Fruit fly (Drosophila melanogaster) whole organism, embryonic: ENCODE measurements around the gene CG6168.

Experiments used
- ATbp ChIP-seq: fragments of 200-800 bp; sonication (Bioruptor generic); optimal IDR thresholded peaks from 2 replicates; lab custom pipeline; 2017; ENCODE audit warnings: missing biosample characterization, mild to moderate bottlenecking, missing genetic modification characterization, missing genetic modification reagents
- Ada2b ChIP-seq: fragments of 200-800 bp; sonication (Bioruptor generic); IDR thresholded peaks from 2 replicates; pipeline ENCODE4 v1.3.6; 2022; ENCODE audit warnings: missing biosample characterization, missing genetic modification characterization
- Atf6 ChIP-seq: fragments of 200-800 bp; sonication (Bioruptor generic); IDR thresholded peaks from 2 replicates; pipeline ENCODE4 v1.3.6; 2022; ENCODE audit warnings: missing biosample characterization, missing genetic modification characterization
- Bteb2 ChIP-seq: fragments of 200-800 bp; sonication (Bioruptor generic); optimal IDR thresholded peaks from 2 replicates; lab custom pipeline; 2016; ENCODE audit warnings: missing biosample characterization, missing genetic modification characterization
- CG10543 ChIP-seq: fragments of 200-800 bp; sonication (Bioruptor generic); optimal IDR thresholded peaks from 3 replicates; lab custom pipeline; 2017; ENCODE audit warnings: missing biosample characterization, mild to moderate bottlenecking, missing genetic modification characterization, moderate library complexity
- CG11456 ChIP-seq: fragments of 200-800 bp; sonication (Bioruptor generic); IDR thresholded peaks from 3 replicates; pipeline ENCODE4 v1.3.6; 2022; ENCODE audit warnings: missing biosample characterization, missing genetic modification characterization
- CG11504 ChIP-seq: fragments of 200-800 bp; sonication (Bioruptor generic); optimal IDR thresholded peaks from 3 replicates; lab custom pipeline; 2019; ENCODE audit warnings: missing biosample characterization, mild to moderate bottlenecking, missing genetic modification characterization, moderate library complexity
- CG13123 ChIP-seq: fragments of 200-800 bp; sonication (Bioruptor generic); optimal IDR thresholded peaks from 2 replicates; lab custom pipeline; 2016; ENCODE audit warnings: missing biosample characterization, missing genetic modification characterization
- CG13424 ChIP-seq: fragments of 200-800 bp; sonication (Bioruptor generic); optimal IDR thresholded peaks from 2 replicates; lab custom pipeline; 2019; ENCODE audit warnings: missing biosample characterization, mild to moderate bottlenecking, missing genetic modification characterization, moderate library complexity
- CG1603 ChIP-seq: fragments of 200-800 bp; sonication (Bioruptor generic); optimal IDR thresholded peaks from 2 replicates; lab custom pipeline; 2019; ENCODE audit warnings: missing biosample characterization, mild to moderate bottlenecking, missing genetic modification characterization, moderate library complexity
- CG1792 ChIP-seq: fragments of 200-800 bp; sonication (Bioruptor generic); optimal IDR thresholded peaks from 2 replicates; lab custom pipeline; 2016; ENCODE audit warnings: missing biosample characterization, missing genetic modification characterization
- CG18599 ChIP-seq: fragments of 200-800 bp; sonication (Bioruptor generic); optimal IDR thresholded peaks from 3 replicates; lab custom pipeline; 2017; ENCODE audit warnings: missing biosample characterization, missing genetic modification characterization, mild to moderate bottlenecking, moderate library complexity, missing genetic modification reagents
- CG2889 ChIP-seq: fragments of 200-800 bp; sonication (Bioruptor generic); IDR thresholded peaks from 3 replicates; pipeline ENCODE4 v1.3.6; 2022; ENCODE audit warnings: missing biosample characterization, missing genetic modification characterization
- CG32532 ChIP-seq: fragments of 200-800 bp; sonication (Bioruptor generic); IDR thresholded peaks from 2 replicates; pipeline ENCODE4 v1.3.6; 2022; ENCODE audit warnings: missing biosample characterization, missing genetic modification characterization
- CG34224 ChIP-seq: fragments of 200-800 bp; sonication (Bioruptor generic); IDR thresholded peaks from 3 replicates; pipeline ENCODE4 v1.3.6; 2022; ENCODE audit warnings: missing biosample characterization, missing genetic modification characterization; ENCODE audit not compliant: partially characterized antibody
- CG5245 ChIP-seq: fragments of 200-800 bp; sonication (Bioruptor generic); optimal IDR thresholded peaks from 3 replicates; lab custom pipeline; 2016; ENCODE audit warnings: missing biosample characterization, missing genetic modification characterization
- CG5953 ChIP-seq: fragments of 200-800 bp; sonication (Bioruptor generic); IDR thresholded peaks from 2 replicates; pipeline ENCODE4 v1.3.6; 2022; ENCODE audit warnings: missing biosample characterization, missing genetic modification characterization
- CG6175 ChIP-seq: fragments of 200-800 bp; sonication (Bioruptor generic); IDR thresholded peaks from 3 replicates; pipeline ENCODE4 v1.3.6; 2022; ENCODE audit warnings: missing biosample characterization, missing genetic modification characterization
- CG6272 ChIP-seq: fragments of 200-800 bp; sonication (Bioruptor generic); IDR thresholded peaks from 2 replicates; pipeline ENCODE4 v1.3.6; 2022; ENCODE audit warnings: missing biosample characterization, missing genetic modification characterization
- CG7786 ChIP-seq: fragments of 200-800 bp; sonication (Bioruptor generic); optimal IDR thresholded peaks from 2 replicates; lab custom pipeline; 2016; ENCODE audit warnings: missing biosample characterization, missing genetic modification characterization
- CG8924 ChIP-seq: fragments of 200-800 bp; optimal IDR thresholded peaks from 3 replicates; lab custom pipeline; 2019; ENCODE audit warnings: missing biosample characterization, mild to moderate bottlenecking, missing genetic modification characterization, moderate library complexity
- Dek ChIP-seq: fragments of 200-800 bp; sonication (Bioruptor generic); optimal IDR thresholded peaks from 3 replicates; lab custom pipeline; 2019; ENCODE audit warnings: missing biosample characterization, mild to moderate bottlenecking, missing genetic modification characterization, moderate library complexity
- Dref ChIP-seq: fragments of 200-800 bp; sonication (Bioruptor generic); IDR thresholded peaks from 2 replicates; pipeline ENCODE4 v1.3.6; 2022; ENCODE audit warnings: missing biosample characterization, missing genetic modification characterization
- Drgx ChIP-seq: fragments of 200-800 bp; sonication (Bioruptor generic); IDR thresholded peaks from 2 replicates; pipeline ENCODE4 v1.3.6; 2022; ENCODE audit warnings: missing biosample characterization, missing genetic modification characterization
- Elba2 ChIP-seq: fragments of 200-800 bp; sonication (Bioruptor generic); optimal IDR thresholded peaks from 3 replicates; lab custom pipeline; 2016; ENCODE audit warnings: missing biosample characterization, missing genetic modification characterization
- Hey ChIP-seq: fragments of 200-800 bp; sonication (Bioruptor generic); optimal IDR thresholded peaks from 3 replicates; lab custom pipeline; 2018; ENCODE audit warnings: missing biosample characterization, mild to moderate bottlenecking, missing genetic modification characterization
- Hr3 ChIP-seq: fragments of 200-800 bp; sonication (Bioruptor generic); optimal IDR thresholded peaks from 3 replicates; lab custom pipeline; 2016; ENCODE audit warnings: missing biosample characterization, missing genetic modification characterization
- Meics ChIP-seq: fragments of 200-800 bp; sonication (Bioruptor generic); optimal IDR thresholded peaks from 2 replicates; lab custom pipeline; 2017; ENCODE audit warnings: missing biosample characterization, mild to moderate bottlenecking, missing genetic modification characterization
- Myb ChIP-seq: fragments of 200-800 bp; sonication (Bioruptor generic); optimal IDR thresholded peaks from 2 replicates; lab custom pipeline; 2016; ENCODE audit warnings: missing biosample characterization, missing genetic modification characterization
- Rfx ChIP-seq: fragments of 200-800 bp; sonication (Bioruptor generic); IDR thresholded peaks from 2 replicates; pipeline ENCODE4 v1.3.6; 2022; ENCODE audit warnings: missing biosample characterization, missing genetic modification characterization
- Six4 ChIP-seq: fragments of 200-800 bp; sonication (Bioruptor generic); optimal IDR thresholded peaks from 2 replicates; lab custom pipeline; 2016; ENCODE audit warnings: missing biosample characterization, missing genetic modification characterization
- Xbp1 ChIP-seq: fragments of 200-800 bp; sonication (Bioruptor generic); optimal IDR thresholded peaks from 3 replicates; lab custom pipeline; 2016; ENCODE audit warnings: missing biosample characterization, mild to moderate bottlenecking, missing genetic modification characterization
- abd-A ChIP-seq: fragments of 200-800 bp; sonication (Bioruptor generic); optimal IDR thresholded peaks from 3 replicates; lab custom pipeline; 2019; ENCODE audit warnings: missing biosample characterization, mild to moderate bottlenecking, missing genetic modification characterization, moderate library complexity
- crol ChIP-seq: fragments of 200-800 bp; sonication (Bioruptor generic); IDR thresholded peaks from 2 replicates; pipeline ENCODE4 v1.3.6; 2022; ENCODE audit warnings: missing biosample characterization, missing genetic modification characterization
- crp ChIP-seq, 2 experiments: fragments of 200-800 bp; sonication (Bioruptor generic); optimal IDR thresholded peaks; 2 replicates in 1 of 2; 3 replicates in 1 of 2; lab custom pipeline; 2017; ENCODE audit warnings: missing biosample characterization in 2 of 2, missing genetic modification characterization in 2 of 2, mild to moderate bottlenecking in 1 of 2, moderate library complexity in 1 of 2
- danr ChIP-seq: fragments of 200-800 bp; sonication (Bioruptor generic); IDR thresholded peaks from 2 replicates; pipeline ENCODE4 v1.3.6; 2022; ENCODE audit warnings: missing biosample characterization, missing genetic modification characterization
- disco-r ChIP-seq: fragments of 200-800 bp; sonication (Bioruptor generic); optimal IDR thresholded peaks from 2 replicates; lab custom pipeline; 2016; ENCODE audit warnings: missing biosample characterization, missing genetic modification characterization
- fd3F ChIP-seq: fragments of 200-800 bp; sonication (Bioruptor generic); optimal IDR thresholded peaks from 2 replicates; lab custom pipeline; 2018; ENCODE audit warnings: missing biosample characterization, mild to moderate bottlenecking, missing genetic modification characterization, moderate library complexity
- gem ChIP-seq: fragments of 200-800 bp; sonication (Bioruptor generic); optimal IDR thresholded peaks from 2 replicates; lab custom pipeline; 2019; ENCODE audit warnings: missing biosample characterization, mild to moderate bottlenecking, missing genetic modification characterization, moderate library complexity
- hbn ChIP-seq: fragments of 200-800 bp; sonication (Bioruptor generic); IDR thresholded peaks from 2 replicates; pipeline ENCODE4 v1.3.6; 2022; ENCODE audit warnings: missing biosample characterization, missing genetic modification characterization; ENCODE audit not compliant: partially characterized antibody
- mirr ChIP-seq: fragments of 200-800 bp; sonication (Bioruptor generic); optimal IDR thresholded peaks from 3 replicates; lab custom pipeline; 2018; ENCODE audit warnings: missing biosample characterization, mild to moderate bottlenecking, missing genetic modification characterization
- nerfin-1 ChIP-seq: fragments of 200-800 bp; sonication (Bioruptor generic); optimal IDR thresholded peaks from 3 replicates; lab custom pipeline; 2019; ENCODE audit warnings: missing biosample characterization, mild to moderate bottlenecking, missing genetic modification characterization, moderate library complexity
- pfk ChIP-seq: fragments of 200-800 bp; sonication (Bioruptor generic); optimal IDR thresholded peaks from 2 replicates; lab custom pipeline; 2018; ENCODE audit warnings: missing biosample characterization, mild to moderate bottlenecking, missing genetic modification characterization, moderate library complexity
- pum ChIP-seq: fragments of 200-800 bp; sonication (Bioruptor generic); optimal IDR thresholded peaks from 2 replicates; lab custom pipeline; 2016; ENCODE audit warnings: missing biosample characterization, missing genetic modification characterization
- rib ChIP-seq: fragments of 200-800 bp; sonication (Bioruptor generic); IDR thresholded peaks from 2 replicates; pipeline ENCODE4 v1.3.6; 2022; ENCODE audit warnings: missing biosample characterization, missing genetic modification characterization
- sim ChIP-seq: fragments of 200-800 bp; sonication (Bioruptor generic); IDR thresholded peaks from 2 replicates; pipeline ENCODE4 v1.3.6; 2022; ENCODE audit warnings: missing biosample characterization, missing genetic modification characterization
- slbo ChIP-seq: fragments of 200-800 bp; sonication (Bioruptor generic); IDR thresholded peaks from 2 replicates; pipeline ENCODE4 v1.3.6; 2022; ENCODE audit warnings: missing biosample characterization, missing genetic modification characterization
- ssp ChIP-seq: fragments of 200-800 bp; sonication (Bioruptor generic); IDR thresholded peaks from 2 replicates; pipeline ENCODE4 v1.3.6; 2022; ENCODE audit warnings: missing biosample characterization, missing genetic modification characterization
- unpg ChIP-seq: fragments of 200-800 bp; sonication (Bioruptor generic); optimal IDR thresholded peaks from 3 replicates; lab custom pipeline; 2018; ENCODE audit warnings: missing biosample characterization, mild to moderate bottlenecking, missing genetic modification characterization, moderate library complexity
- vvl ChIP-seq: fragments of 200-800 bp; sonication (Bioruptor generic); IDR thresholded peaks from 2 replicates; pipeline ENCODE4 v1.3.6; 2022; ENCODE audit warnings: missing biosample characterization, missing genetic modification characterization
- wdn ChIP-seq: fragments of 200-800 bp; sonication (Bioruptor generic); IDR thresholded peaks from 2 replicates; pipeline ENCODE4 v1.3.6; 2022; ENCODE audit warnings: missing biosample characterization, missing genetic modification characterization

The CG6168 gene

DNA sequence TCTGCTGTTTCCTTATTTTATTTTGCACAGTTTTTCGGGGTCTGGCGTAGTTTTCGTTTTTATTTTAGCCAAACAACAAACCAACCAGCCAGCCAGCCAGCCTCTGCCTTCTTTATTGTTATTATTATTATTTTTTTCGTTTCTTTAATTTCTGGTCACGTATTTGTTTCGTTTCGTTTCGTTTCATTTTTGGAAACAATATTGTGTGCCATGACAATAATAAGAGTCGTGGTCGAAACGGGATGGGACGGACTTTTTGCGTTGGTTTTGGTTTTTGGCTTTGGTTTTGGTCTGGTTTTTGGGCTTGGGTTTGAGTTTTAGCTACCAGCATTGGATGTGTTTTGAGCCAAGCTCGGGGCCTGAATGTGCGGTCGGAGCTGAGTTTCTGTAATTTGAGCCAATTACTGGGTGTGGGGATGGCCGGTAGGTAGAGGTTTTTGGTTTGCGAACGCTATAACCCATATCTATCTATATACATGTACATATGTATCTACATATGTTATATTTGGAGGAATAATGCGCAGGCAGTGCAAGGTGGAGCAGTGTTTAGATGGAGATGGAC lies 40.9 kb downstream of the CG6168 start (continued):
- no peak for TF ChIP-seq Hr3 (GFP tag; lab: Kevin White, UChicago)
- no peak for TF ChIP-seq CG7786 (GFP tag; lab: Kevin White, UChicago)
- peak; percentile 48 for TF ChIP-seq CG1603 (tag; lab: Kevin White, UChicago)
- TF ChIP-seq fd3F (GFP tag; lab: Kevin White, UChicago) = peak; percentile 18
- no peak for TF ChIP-seq Xbp1
- no peak for TF ChIP-seq slbo
- no peak for TF ChIP-seq CG5953
- TF ChIP-seq CG1792 = no peak
- peak; percentile 87 for TF ChIP-seq pfk (GFP tag; lab: Kevin White, UChicago)
- peak; percentile 11 for TF ChIP-seq CG11504
- TF ChIP-seq CG11456 (GFP tag; lab: Robert Waterston, UW) = no peak
- TF ChIP-seq wdn (GFP tag; lab: Robert Waterston, UW) = 0 out of 2 replicates have a peak, but pooled peaks have one; percentile 20
- no peak for TF ChIP-seq ATbp
- TF ChIP-seq CG6272 = no peak
- TF ChIP-seq nerfin-1 (tag; lab: Kevin White, UChicago) = no peak
- no peak for TF ChIP-seq Six4 (GFP tag; lab: Kevin White, UChicago)
- no peak for TF ChIP-seq sim (GFP tag; lab: Robert Waterston, UW)
- TF ChIP-seq Myb (GFP tag; lab: Kevin White, UChicago) = no peak
- TF ChIP-seq CG32532 = peak; percentile 36; the same call in 1 of the 2 replicates
- TF ChIP-seq Hey (tag; lab: Kevin White, UChicago) = no peak
- TF ChIP-seq CG2889 = no peak
- no peak for TF ChIP-seq Elba2 (GFP tag; lab: Kevin White, UChicago)
- TF ChIP-seq mirr = no peak
- no peak for TF ChIP-seq Dref
- peak; percentile 43 for TF ChIP-seq CG10543
- no peak for TF ChIP-seq hbn (GFP tag; lab: Robert Waterston, UW)
- no peak for TF ChIP-seq CG34224 (GFP tag; lab: Robert Waterston, UW)
- 0 out of 2 replicates have a peak, but pooled peaks have one; percentile 4 for TF ChIP-seq crol
- TF ChIP-seq disco-r = no peak
- 0 out of 2 replicates have a peak, but pooled peaks have one; percentile 40 for TF ChIP-seq rib (GFP tag; lab: Robert Waterston, UW)
- TF ChIP-seq danr = no peak
- no peak for TF ChIP-seq ssp (GFP tag; lab: Robert Waterston, UW)
- no peak for TF ChIP-seq vvl
- TF ChIP-seq gem = no peak
- peak; percentile 2 for TF ChIP-seq Meics
- TF ChIP-seq Bteb2 = no peak
- TF ChIP-seq CG6175 (GFP tag; lab: Robert Waterston, UW) = peak; percentile 79; the same call in 2 of the 3 replicates
- no peak for TF ChIP-seq Ada2b
- TF ChIP-seq Rfx = 0 out of 2 replicates have a peak, but pooled peaks have one; percentile 10
- no peak for TF ChIP-seq crp (GFP tag; optimal IDR thresholded peaks at IDR 0.05; lab: Kevin White, UChicago)
- no peak for TF ChIP-seq pum (GFP tag; lab: Kevin White, UChicago)
- no peak for TF ChIP-seq Atf6 (GFP tag; lab: Robert Waterston, UW)
- peak; percentile 62 for TF ChIP-seq abd-A (tag; lab: Kevin White, UChicago)
- TF ChIP-seq CG13424 (tag; lab: Kevin White, UChicago) = no peak
- no peak for TF ChIP-seq CG5245
- TF ChIP-seq Dek (tag; lab: Kevin White, UChicago) = peak; percentile 10
- TF ChIP-seq unpg = no peak
- TF ChIP-seq Drgx (GFP tag; lab: Robert Waterston, UW) = no peak
- TF ChIP-seq CG13123 = no peak
- peak; percentile 7 for TF ChIP-seq CG8924
- TF ChIP-seq CG18599 (GFP tag; lab: Kevin White, UChicago) = peak; percentile 25
